Worm (Caenorhabditis elegans) whole organism, young adult: ENCODE data around the gene srw-40.

Experiments used
- T07F8.4 ChIP-seq: sonication (generic microtip); optimal IDR thresholded peaks from 2 replicates; lab custom pipeline; 2016; ENCODE audit warnings: mild to moderate bottlenecking, missing genetic modification characterization, moderate library complexity, missing compliant biosample characterization
- Y56A3A.18 ChIP-seq: fragments of 200-800 bp; sonication (Bioruptor generic); IDR thresholded peaks from 2 replicates; pipeline ENCODE4 v1.3.6; 2022; ENCODE audit warnings: missing genetic modification reagents, missing genetic modification characterization, missing compliant biosample characterization
- ZK185.1 ChIP-seq: sonication (generic microtip); optimal IDR thresholded peaks from 2 replicates; lab custom pipeline; 2016; ENCODE audit warnings: mild to moderate bottlenecking, missing genetic modification characterization, missing compliant biosample characterization; ENCODE audit not compliant: poor library complexity, severe bottlenecking
- ama-1 ChIP-seq, 3 experiments: fragments of 150-350 bp in 1 of 3; sonication (generic microtip) in 2 of 3; optimal IDR thresholded peaks; 2 replicates each; lab custom pipeline; 2014 to 2018; ENCODE audit warnings: missing biosample characterization in 2 of 3, missing genetic modification characterization in 2 of 3, missing genetic modification reagents in 2 of 3
- ceh-100 ChIP-seq: fragments of 200-800 bp; sonication (Bioruptor generic); IDR thresholded peaks from 2 replicates; pipeline ENCODE4 v1.3.6; 2022; ENCODE audit warnings: missing genetic modification reagents, missing genetic modification characterization, missing compliant biosample characterization
- dox-1 ChIP-seq: fragments of 200-800 bp; sonication (Bioruptor generic); IDR thresholded peaks from 2 replicates; pipeline ENCODE4 v1.3.6; 2022; ENCODE audit warnings: missing genetic modification reagents, missing genetic modification characterization, missing compliant biosample characterization
- egl-44 ChIP-seq: fragments of 200-800 bp; sonication (Bioruptor generic); IDR thresholded peaks from 2 replicates; pipeline ENCODE4 v1.3.6; 2022; ENCODE audit warnings: missing genetic modification reagents, missing genetic modification characterization, missing compliant biosample characterization
- lin-26 ChIP-seq: fragments of 200-800 bp; sonication (Bioruptor generic); IDR thresholded peaks from 2 replicates; pipeline ENCODE4 v1.3.6; 2022; ENCODE audit warnings: missing genetic modification reagents, missing genetic modification characterization, missing compliant biosample characterization
- lin-35 ChIP-seq, 3 experiments: fragments of 150-350 bp in 2 of 3; sonication (generic microtip) in 1 of 3; optimal IDR thresholded peaks; 2 replicates each; lab custom pipeline; 2014 to 2018; ENCODE audit warnings: missing biosample characterization in 3 of 3, missing genetic modification characterization in 3 of 3, missing genetic modification reagents in 3 of 3
- nfyb-1 ChIP-seq: fragments of 200-800 bp; sonication (Bioruptor generic); IDR thresholded peaks from 2 replicates; pipeline ENCODE4 v1.3.6; 2022; ENCODE audit warnings: missing genetic modification reagents, missing genetic modification characterization, missing compliant biosample characterization
- nhr-179 ChIP-seq: sonication (generic microtip); optimal IDR thresholded peaks from 2 replicates; lab custom pipeline; 2016; ENCODE audit warnings: mild to moderate bottlenecking, missing genetic modification characterization, missing compliant biosample characterization
- pbrm-1 ChIP-seq: fragments of 200-800 bp; sonication (Bioruptor generic); IDR thresholded peaks from 2 replicates; pipeline ENCODE4 v1.3.6; 2022; ENCODE audit warnings: missing genetic modification reagents, missing genetic modification characterization, missing compliant biosample characterization
- zfh-2 ChIP-seq: fragments of 200-800 bp; sonication (Bioruptor generic); conservative IDR thresholded peaks from 2 replicates; pipeline ENCODE4 v1.3.6; 2022; ENCODE audit warnings: missing genetic modification reagents, missing genetic modification characterization, missing compliant biosample characterization
- ztf-28 ChIP-seq: fragments of 200-800 bp; sonication (Bioruptor generic); IDR thresholded peaks from 2 replicates; pipeline ENCODE4 v1.3.6; 2022; ENCODE audit warnings: missing genetic modification reagents, missing genetic modification characterization, missing compliant biosample characterization

- no peak for TF ChIP-seq ceh-100 (GFP tag; lab: Robert Waterston, UW)
- no peak for TF ChIP-seq pbrm-1
- TF ChIP-seq ZK185.1 (tag; lab: Kevin White, UChicago) = no peak
- no peak for TF ChIP-seq nfyb-1 (GFP tag; lab: Robert Waterston, UW)
- TF ChIP-seq ama-1 (optimal IDR thresholded peaks at IDR 0.05; lab: Kevin White, UChicago) = no peak
- TF ChIP-seq ama-1 (GFP tag; optimal IDR thresholded peaks at IDR 0.05; lab: Kevin White, UChicago) = no peak
- no peak for TF ChIP-seq Y56A3A.18 (GFP tag; lab: Robert Waterston, UW)
- no peak for TF ChIP-seq dox-1
- no peak for TF ChIP-seq T07F8.4 (tag; lab: Kevin White, UChicago)
- TF ChIP-seq nhr-179 = no peak
- TF ChIP-seq egl-44 (GFP tag; lab: Robert Waterston, UW) = no peak
- no peak for TF ChIP-seq zfh-2
- no peak for TF ChIP-seq lin-35 (GFP tag; optimal IDR thresholded peaks at IDR 0.05; lab: Kevin White, UChicago)
- no peak for TF ChIP-seq lin-26
- no peak for TF ChIP-seq ztf-28 (GFP tag; lab: Robert Waterston, UW)
Observed at ce11 chrII:4312115-4312514, 3.8 kb downstream of the srw-40 start, which contains the start of gene plep-1.
